Fruit fly (Drosophila melanogaster) whole organism, embryonic: ENCODE data around the gene CG6656.

Experiments
- Asciz ChIP-seq: fragments of 200-800 bp; sonication (Bioruptor generic); optimal IDR thresholded peaks from 2 replicates; lab custom pipeline; 2017; ENCODE audit warnings: missing biosample characterization, mild to moderate bottlenecking, missing genetic modification characterization, missing genetic modification reagents
- Atf-2 ChIP-seq: fragments of 200-800 bp; sonication (Bioruptor generic); optimal IDR thresholded peaks from 2 replicates; lab custom pipeline; 2016; ENCODE audit warnings: missing biosample characterization, missing genetic modification characterization
- B-H2 ChIP-seq: fragments of 200-800 bp; sonication (Bioruptor generic); optimal IDR thresholded peaks from 2 replicates; lab custom pipeline; 2018; ENCODE audit warnings: missing biosample characterization, mild to moderate bottlenecking, missing genetic modification characterization
- CG11085 ChIP-seq: fragments of 200-800 bp; sonication (Bioruptor generic); IDR thresholded peaks from 2 replicates; pipeline ENCODE4 v1.3.6; 2022; ENCODE audit warnings: missing biosample characterization, missing genetic modification characterization
- CG11696 ChIP-seq: fragments of 200-800 bp; sonication (Bioruptor generic); IDR thresholded peaks from 2 replicates; pipeline ENCODE4 v1.3.6; 2022; ENCODE audit warnings: missing biosample characterization, missing genetic modification characterization
- CG17359 ChIP-seq: fragments of 200-800 bp; sonication (Bioruptor generic); optimal IDR thresholded peaks from 3 replicates; lab custom pipeline; 2018; ENCODE audit warnings: missing biosample characterization, mild to moderate bottlenecking, missing genetic modification characterization, moderate library complexity
- CG2202 ChIP-seq: fragments of 200-800 bp; sonication (Bioruptor generic); optimal IDR thresholded peaks from 2 replicates; lab custom pipeline; 2018; ENCODE audit warnings: missing biosample characterization, mild to moderate bottlenecking, missing genetic modification characterization
- CG32772 ChIP-seq: fragments of 200-800 bp; sonication (Bioruptor generic); IDR thresholded peaks from 2 replicates; pipeline ENCODE4 v1.3.6; 2022; ENCODE audit warnings: missing biosample characterization, missing genetic modification characterization
- CG9215 ChIP-seq: fragments of 200-800 bp; sonication (Bioruptor generic); IDR thresholded peaks from 2 replicates; pipeline ENCODE4 v1.3.6; 2022; ENCODE audit warnings: missing biosample characterization, missing genetic modification characterization
- D19B ChIP-seq: fragments of 200-800 bp; sonication (Bioruptor generic); optimal IDR thresholded peaks from 2 replicates; lab custom pipeline; 2017; ENCODE audit warnings: missing biosample characterization, mild to moderate bottlenecking, missing genetic modification characterization
- Ets65A ChIP-seq: fragments of 200-800 bp; sonication (Bioruptor generic); peaks from one replicate; lab custom pipeline; 2016; ENCODE audit warnings: missing biosample characterization, missing genetic modification characterization
- H15 ChIP-seq: fragments of 200-800 bp; sonication (Bioruptor generic); IDR thresholded peaks from 3 replicates; pipeline ENCODE4 v1.3.6; 2022; ENCODE audit warnings: missing biosample characterization, missing genetic modification characterization
- HLH3B ChIP-seq: fragments of 200-800 bp; sonication (Bioruptor generic); IDR thresholded peaks from 2 replicates; pipeline ENCODE4 v1.3.6; 2022; ENCODE audit warnings: missing biosample characterization, missing genetic modification characterization
- Hey ChIP-seq: fragments of 200-800 bp; sonication (Bioruptor generic); optimal IDR thresholded peaks from 3 replicates; lab custom pipeline; 2018; ENCODE audit warnings: missing biosample characterization, mild to moderate bottlenecking, missing genetic modification characterization
- Jarid2 ChIP-seq: fragments of 200-800 bp; sonication (Bioruptor generic); optimal IDR thresholded peaks from 3 replicates; lab custom pipeline; 2017; ENCODE audit warnings: mild to moderate bottlenecking, missing biosample characterization, missing genetic modification reagents, missing genetic modification characterization
- NC2α ChIP-seq: fragments of 200-800 bp; sonication (Bioruptor generic); optimal IDR thresholded peaks from 2 replicates; lab custom pipeline; 2016; ENCODE audit warnings: missing biosample characterization, missing genetic modification characterization
- Xrp1 ChIP-seq: fragments of 200-800 bp; sonication (Bioruptor generic); IDR thresholded peaks from 2 replicates; pipeline ENCODE4 v1.3.6; 2022; ENCODE audit warnings: missing biosample characterization, missing genetic modification characterization
- corto ChIP-seq: fragments of 200-800 bp; sonication (Bioruptor generic); optimal IDR thresholded peaks from 2 replicates; lab custom pipeline; 2016; ENCODE audit warnings: missing biosample characterization, mild to moderate bottlenecking, missing genetic modification characterization, moderate library complexity
- crol ChIP-seq: fragments of 200-800 bp; sonication (Bioruptor generic); IDR thresholded peaks from 2 replicates; pipeline ENCODE4 v1.3.6; 2022; ENCODE audit warnings: missing biosample characterization, missing genetic modification characterization
- crp ChIP-seq, 2 experiments: fragments of 200-800 bp; sonication (Bioruptor generic); optimal IDR thresholded peaks; 2 replicates in 1 of 2; 3 replicates in 1 of 2; lab custom pipeline; 2017; ENCODE audit warnings: missing biosample characterization in 2 of 2, missing genetic modification characterization in 2 of 2, mild to moderate bottlenecking in 1 of 2, moderate library complexity in 1 of 2
- dmrt11E ChIP-seq: fragments of 200-800 bp; sonication (Bioruptor generic); optimal IDR thresholded peaks from 3 replicates; lab custom pipeline; 2018; ENCODE audit warnings: missing biosample characterization, mild to moderate bottlenecking, missing genetic modification characterization, moderate library complexity
- dmrt99B ChIP-seq: fragments of 200-800 bp; sonication (Bioruptor generic); optimal IDR thresholded peaks from 2 replicates; lab custom pipeline; 2018; ENCODE audit warnings: missing biosample characterization, mild to moderate bottlenecking, missing genetic modification characterization, moderate library complexity
- fd96Cb ChIP-seq: fragments of 200-800 bp; sonication (Bioruptor generic); optimal IDR thresholded peaks from 2 replicates; lab custom pipeline; 2018; ENCODE audit warnings: missing biosample characterization, mild to moderate bottlenecking, missing genetic modification characterization, moderate library complexity
- ftz-f1 ChIP-seq: fragments of 200-800 bp; sonication (Bioruptor generic); optimal IDR thresholded peaks from 2 replicates; lab custom pipeline; 2016; ENCODE audit warnings: missing biosample characterization, missing genetic modification characterization
- gem ChIP-seq: fragments of 200-800 bp; sonication (Bioruptor generic); optimal IDR thresholded peaks from 2 replicates; lab custom pipeline; 2019; ENCODE audit warnings: missing biosample characterization, mild to moderate bottlenecking, missing genetic modification characterization, moderate library complexity
- gsb ChIP-seq: fragments of 200-800 bp; sonication (Bioruptor generic); IDR thresholded peaks from 2 replicates; pipeline ENCODE4 v1.3.6; 2022; ENCODE audit warnings: missing biosample characterization, missing genetic modification characterization
- hth ChIP-seq: fragments of >200 bp; optimal IDR thresholded peaks from 2 replicates; lab custom pipeline; 2017; ENCODE audit warnings: inconsistent platforms
- kah ChIP-seq: fragments of 200-800 bp; sonication (Bioruptor generic); optimal IDR thresholded peaks from 2 replicates; lab custom pipeline; 2018; ENCODE audit warnings: missing biosample characterization, mild to moderate bottlenecking, missing genetic modification characterization
- nmo ChIP-seq: fragments of 200-800 bp; sonication (Bioruptor generic); optimal IDR thresholded peaks from 2 replicates; lab custom pipeline; 2018; ENCODE audit warnings: missing biosample characterization, mild to moderate bottlenecking, missing genetic modification characterization, moderate library complexity
- nom ChIP-seq: fragments of 200-800 bp; sonication (Bioruptor generic); optimal IDR thresholded peaks from 2 replicates; lab custom pipeline; 2017; ENCODE audit warnings: missing biosample characterization, missing genetic modification characterization, mild to moderate bottlenecking, moderate library complexity, missing genetic modification reagents
- phol ChIP-seq: fragments of 200-800 bp; sonication (Bioruptor generic); optimal IDR thresholded peaks from 3 replicates; lab custom pipeline; 2018; ENCODE audit warnings: missing biosample characterization, mild to moderate bottlenecking, missing genetic modification characterization, moderate library complexity
- row ChIP-seq: fragments of 200-800 bp; sonication (Bioruptor generic); IDR thresholded peaks from 3 replicates; pipeline ENCODE4 v1.3.6; 2022; ENCODE audit warnings: missing biosample characterization, missing genetic modification characterization
- scrt ChIP-seq: fragments of 200-800 bp; sonication (Bioruptor generic); optimal IDR thresholded peaks from 2 replicates; lab custom pipeline; 2018; ENCODE audit warnings: missing biosample characterization, mild to moderate bottlenecking, missing genetic modification characterization, moderate library complexity
- sens ChIP-seq: fragments of 200-800 bp; sonication (Bioruptor generic); peaks from one replicate; lab custom pipeline; 2016; ENCODE audit warnings: missing biosample characterization, missing genetic modification characterization
- sens-2 ChIP-seq: fragments of 200-800 bp; sonication (Bioruptor generic); IDR thresholded peaks from 2 replicates; pipeline ENCODE4 v1.3.6; 2022; ENCODE audit warnings: missing biosample characterization, missing genetic modification characterization
- sqz ChIP-seq: fragments of 200-800 bp; sonication (Bioruptor generic); optimal IDR thresholded peaks from 3 replicates; lab custom pipeline; 2018; ENCODE audit warnings: missing biosample characterization, mild to moderate bottlenecking, missing genetic modification characterization
- trem ChIP-seq: fragments of 200-800 bp; optimal IDR thresholded peaks from 3 replicates; lab custom pipeline; 2019; ENCODE audit warnings: missing biosample characterization, mild to moderate bottlenecking, missing genetic modification characterization, moderate library complexity
- tx ChIP-seq: fragments of 200-800 bp; sonication (Bioruptor generic); optimal IDR thresholded peaks from 2 replicates; lab custom pipeline; 2016; ENCODE audit warnings: missing biosample characterization, missing genetic modification characterization
- vvl ChIP-seq: fragments of 200-800 bp; sonication (Bioruptor generic); IDR thresholded peaks from 2 replicates; pipeline ENCODE4 v1.3.6; 2022; ENCODE audit warnings: missing biosample characterization, missing genetic modification characterization

CG6656 gene

dm6 chr3R:21841474-21842376 lies 33.4 kb upstream of the CG6656 start:
- TF ChIP-seq gem (tag; lab: Kevin White, UChicago): peak; percentile 14
- peak; percentile 35 for TF ChIP-seq D19B (GFP tag; lab: Kevin White, UChicago)
- TF ChIP-seq nmo: no peak
- peak; percentile 23; the same call in 1 of the 2 replicates for TF ChIP-seq Xrp1
- TF ChIP-seq CG2202 (tag; lab: Kevin White, UChicago): no peak
- TF ChIP-seq dmrt11E (tag; lab: Kevin White, UChicago): peak; percentile 31
- peak; percentile 23 for TF ChIP-seq Ets65A (GFP tag; lab: Kevin White, UChicago)
- peak; percentile 52 for TF ChIP-seq sens
- 0 out of 2 replicates have a peak, but pooled peaks have one; percentile 32 for TF ChIP-seq CG32772 (GFP tag; lab: Robert Waterston, UW)
- TF ChIP-seq CG17359: no peak
- peak; percentile 1 for TF ChIP-seq phol (tag; lab: Kevin White, UChicago)
- TF ChIP-seq crol (GFP tag; lab: Robert Waterston, UW): peak; percentile 86
- peak; percentile 86 for TF ChIP-seq vvl
- no peak for TF ChIP-seq Hey (tag; lab: Kevin White, UChicago)
- peak; percentile 60 for TF ChIP-seq nom
- peak; percentile 47 for TF ChIP-seq sqz (GFP tag; lab: Kevin White, UChicago)
- no peak for TF ChIP-seq gsb (GFP tag; lab: Robert Waterston, UW)
- no peak for TF ChIP-seq NC2α (GFP tag; lab: Kevin White, UChicago)
- peak; percentile 18; the same call in 1 of the 3 replicates for TF ChIP-seq row (GFP tag; lab: Robert Waterston, UW)

dm6 chr3R:21843665-21844064 lies 31.4 kb upstream of the CG6656 start, which contains the start of gene Gr93b:
Gr93b (minus strand) TSS chr3R:21843765.
- TF ChIP-seq crp (GFP tag; optimal IDR thresholded peaks at IDR 0.05; lab: Kevin White, UChicago): no peak

dm6 chr3R:21845165-21845564 lies 29.9 kb upstream of the CG6656 start, which contains the start of gene Gr93c:
Gr93c (minus strand) TSS chr3R:21845265.
- no peak for TF ChIP-seq B-H2 (GFP tag; lab: Kevin White, UChicago)
- no peak for TF ChIP-seq CG11085 (GFP tag; lab: Robert Waterston, UW)
- no peak for TF ChIP-seq Jarid2 (GFP tag; lab: Kevin White, UChicago)
- TF ChIP-seq dmrt99B (tag; lab: Kevin White, UChicago): no peak
- no peak for TF ChIP-seq fd96Cb
- TF ChIP-seq CG9215: no peak
- no peak for TF ChIP-seq trem (tag; lab: Kevin White, UChicago)
- TF ChIP-seq hth: no peak
- no peak for TF ChIP-seq sens-2
- no peak for TF ChIP-seq scrt (GFP tag; lab: Kevin White, UChicago)
- no peak for TF ChIP-seq CG11696 (GFP tag; lab: Robert Waterston, UW)
- TF ChIP-seq Atf-2 (GFP tag; lab: Kevin White, UChicago): no peak
- TF ChIP-seq tx (GFP tag; lab: Kevin White, UChicago): no peak
- TF ChIP-seq ftz-f1 (GFP tag; lab: Kevin White, UChicago): no peak
- TF ChIP-seq H15: no peak
- TF ChIP-seq kah (GFP tag; lab: Kevin White, UChicago): no peak
- no peak for TF ChIP-seq HLH3B (GFP tag; lab: Robert Waterston, UW)
- TF ChIP-seq Asciz (GFP tag; lab: Kevin White, UChicago): no peak
- no peak for TF ChIP-seq corto (GFP tag; lab: Kevin White, UChicago)
- no peak for TF ChIP-seq crol (GFP tag; lab: Robert Waterston, UW)
